Worm (Caenorhabditis elegans): ENCODE measurements around the gene twk-39.
A peak's percentile ranks its signal among the peaks of the same experiment; 100 is the strongest.
"Not testable (repeated sequence)": the region's sequence is repeated elsewhere in the genome, so short reads cannot be mapped to it uniquely, and the experiment has no call there.

Gene twk-39

ce11 chrIII:11792295-11793256, 3.0 kb upstream of the twk-39 start, which contains the start of gene C24H11.2 (continued):
- peak; percentile 59 to 85 for TF ChIP-seq daf-16 (GFP tag; optimal IDR thresholded peaks at IDR 0.05)
- TF ChIP-seq daf-16 (tag; optimal IDR thresholded peaks at IDR 0.05), result peak; percentile 75
- peak; percentile 74 for TF ChIP-seq arid-1 (GFP tag; conservative IDR thresholded peaks at IDR 0.05)
- TF ChIP-seq set-16 (GFP tag; IDR thresholded peaks at IDR 0.05), result peak; percentile 53
- peak; percentile 96 for TF ChIP-seq F26F4.8 (GFP tag; conservative IDR thresholded peaks at IDR 0.05)
- TF ChIP-seq dmd-8 (GFP tag; IDR thresholded peaks at IDR 0.05), result peak; percentile 94
- peak; percentile 79 for TF ChIP-seq ZK337.2 (GFP tag; IDR thresholded peaks at IDR 0.05)
- peak; percentile 88 for TF ChIP-seq madf-9 (GFP tag; conservative IDR thresholded peaks at IDR 0.05)
- TF ChIP-seq nhr-28 (tag; optimal IDR thresholded peaks at IDR 0.05), result peak; percentile 1
- peak; percentile 65; the same call in 1 of the 2 replicates for TF ChIP-seq ceh-44 (GFP tag; IDR thresholded peaks at IDR 0.05)
- TF ChIP-seq ceh-20 (GFP tag; IDR thresholded peaks at IDR 0.05), result peak; percentile 62; the same call in 1 of the 2 replicates
- peak; percentile 76 for TF ChIP-seq mes-2 (tag; optimal IDR thresholded peaks at IDR 0.05; ENCODE audit: poor library complexity, severe bottlenecking)
- peak; percentile 80 for TF ChIP-seq ctbp-1 (GFP tag; IDR thresholded peaks at IDR 0.05)
- TF ChIP-seq nhr-77 (tag; optimal IDR thresholded peaks at IDR 0.05), result peak; percentile 18
- TF ChIP-seq madf-5 (GFP tag; IDR thresholded peaks at IDR 0.05), result peak in 1 of 2 experiments; percentile 87; a peak in 1 of 4 replicates
- TF ChIP-seq lim-7 (GFP tag; IDR thresholded peaks at IDR 0.05), result peak; percentile 92
- TF ChIP-seq hmg-1.1 (GFP tag; IDR thresholded peaks at IDR 0.05), result peak; percentile 85
- TF ChIP-seq mxl-2 (GFP tag; conservative IDR thresholded peaks at IDR 0.05), result peak; percentile 75
- TF ChIP-seq snpc-1.2 (GFP tag; IDR thresholded peaks at IDR 0.05), result peak; percentile 79
- TF ChIP-seq F37D6.2 (tag; optimal IDR thresholded peaks at IDR 0.05), result peak; percentile 61
- TF ChIP-seq lin-1 (GFP tag; IDR thresholded peaks at IDR 0.05), result peak; percentile 84
- TF ChIP-seq lin-29 (GFP tag; IDR thresholded peaks at IDR 0.05), result peak; percentile 65
- TF ChIP-seq rbr-2 (tag; optimal IDR thresholded peaks at IDR 0.05), result peak; percentile 68
- TF ChIP-seq dmd-6 (GFP tag; IDR thresholded peaks at IDR 0.05), result peak; percentile 65
- TF ChIP-seq aha-1 (tag), result peak; percentile 61
- peak; percentile 47; the same call in 1 of the 2 replicates for TF ChIP-seq Y48G9A.11 (GFP tag; IDR thresholded peaks at IDR 0.05)
- 0 out of 2 replicates have a peak, but pooled peaks have one; percentile 21 for TF ChIP-seq mdt-29 (GFP tag; IDR thresholded peaks at IDR 0.05)
- peak; percentile 91 for TF ChIP-seq pha-4 (GFP tag; IDR thresholded peaks at IDR 0.05)
- not testable (repeated sequence) for TF ChIP-seq pha-4 (tag; optimal IDR thresholded peaks at IDR 0.05)
- TF ChIP-seq gei-8 (GFP tag; optimal IDR thresholded peaks at IDR 0.05), result peak; percentile 30
- peak in 1 of 2 experiments; percentile 34 for TF ChIP-seq hif-1 (tag; optimal IDR thresholded peaks at IDR 0.05)
- TF ChIP-seq unc-130 (GFP tag; optimal IDR thresholded peaks at IDR 0.05), result peak; percentile 1
- TF ChIP-seq lir-3 (tag; optimal IDR thresholded peaks at IDR 0.05), result peak; percentile 34
- peak; percentile 87 for TF ChIP-seq T26A8.4 (GFP tag; IDR thresholded peaks at IDR 0.05)
- TF ChIP-seq php-3 (GFP tag; IDR thresholded peaks at IDR 0.05), result peak; percentile 74
- TF ChIP-seq F44E2.7 (GFP tag; IDR thresholded peaks at IDR 0.05), result 0 out of 2 replicates have a peak, but pooled peaks have one; percentile 46
- TF ChIP-seq dmd-9 (GFP tag; IDR thresholded peaks at IDR 0.05), result peak; percentile 60
- TF ChIP-seq egl-43 (GFP tag; IDR thresholded peaks at IDR 0.05), result peak; percentile 95
- TF ChIP-seq Y5F2A.4 (GFP tag; optimal IDR thresholded peaks at IDR 0.05), result peak; percentile 58
- TF ChIP-seq Y105C5A.15 (GFP tag; IDR thresholded peaks at IDR 0.05), result peak; percentile 73
- peak; percentile 56 for TF ChIP-seq spr-3 (GFP tag; optimal IDR thresholded peaks at IDR 0.05)
- peak; percentile 37 for TF ChIP-seq lin-13 (GFP tag; optimal IDR thresholded peaks at IDR 0.05)
- peak; percentile 80 for TF ChIP-seq nhr-41 (GFP tag; IDR thresholded peaks at IDR 0.05)
- TF ChIP-seq lin-38 (GFP tag; IDR thresholded peaks at IDR 0.05), result peak; percentile 83
- TF ChIP-seq zfp-2 (tag; optimal IDR thresholded peaks at IDR 0.05), result peak; percentile 45
- peak; percentile 54 for TF ChIP-seq mep-1 (tag; optimal IDR thresholded peaks at IDR 0.05)
- peak; percentile 23 for TF ChIP-seq dpl-1 (GFP tag; optimal IDR thresholded peaks at IDR 0.05)
